Fruit fly (Drosophila melanogaster) whole organism, wandering third instar larva: Measurements from ENCODE around the gene Ccdc85.

Experiments
- CG9705 ChIP-seq: fragments of 200-800 bp; sonication (Bioruptor generic); optimal IDR thresholded peaks from 2 replicates; lab custom pipeline; 2018; ENCODE audit warnings: missing biosample characterization, mild to moderate bottlenecking, missing genetic modification characterization
- Dfd ChIP-seq: fragments of >200 bp; optimal IDR thresholded peaks from 2 replicates; lab custom pipeline; 2017; ENCODE audit warnings: missing biosample characterization, missing genetic modification characterization
- N ChIP-seq: fragments of >200 bp; optimal IDR thresholded peaks from 2 replicates; lab custom pipeline; 2018; ENCODE audit warnings: missing biosample characterization, missing external identifiers, missing genetic modification characterization
- Sp1 ChIP-seq: fragments of 200-800 bp; sonication (Bioruptor generic); optimal IDR thresholded peaks from 3 replicates; lab custom pipeline; 2019; ENCODE audit warnings: missing biosample characterization, mild to moderate bottlenecking, missing genetic modification characterization, moderate library complexity
- jim ChIP-seq: fragments of 175-275, 200-325 bp; sonication (Bioruptor generic); optimal IDR thresholded peaks from 2 replicates; lab custom pipeline; 2016; ENCODE audit warnings: missing biosample characterization, mild to moderate bottlenecking, missing genetic modification characterization
- usp ChIP-seq: fragments of >200 bp; optimal IDR thresholded peaks from 2 replicates; lab custom pipeline; 2017; ENCODE audit warnings: missing biosample characterization, missing genetic modification characterization

dm6 chr2L:3006925-3007426 is 7.9 kb downstream of the Ccdc85 start:
- TF ChIP-seq Dfd (GFP tag; lab: Kevin White, UChicago) (no peak), jim (no peak), usp (GFP tag; lab: Kevin White, UChicago) (no peak), CG9705 (no peak), Sp1 (GFP tag; lab: Kevin White, UChicago) (no peak), N (GFP tag; lab: Kevin White, UChicago) (no peak)
